Worm (Caenorhabditis elegans) whole organism, early embryonic: Measurements from ENCODE around the gene F35A5.5.

Experiments used
- aly-1 ChIP-seq: sonication (generic microtip); optimal IDR thresholded peaks from 2 replicates; lab custom pipeline; 2016; ENCODE audit warnings: missing genetic modification characterization, missing compliant biosample characterization
- ama-1 ChIP-seq: fragments of 150-350 bp; optimal IDR thresholded peaks from 2 replicates; lab custom pipeline; 2014
- ceh-36 ChIP-seq: sonication (generic microtip); optimal IDR thresholded peaks from 2 replicates; lab custom pipeline; 2016; ENCODE audit warnings: missing genetic modification characterization, inconsistent platforms, missing compliant biosample characterization
- flt-1 ChIP-seq: fragments of 200-800 bp; sonication (Bioruptor generic); IDR thresholded peaks from 2 replicates; pipeline ENCODE4 v1.3.6; 2022; ENCODE audit warnings: missing genetic modification characterization, missing compliant biosample characterization
- hmbx-1 ChIP-seq: sonication (generic microtip); optimal IDR thresholded peaks from 2 replicates; lab custom pipeline; 2016; ENCODE audit warnings: mild to moderate bottlenecking, missing genetic modification characterization, missing compliant biosample characterization
- hmg-4 ChIP-seq: fragments of 200-800 bp; sonication (Bioruptor generic); optimal IDR thresholded peaks from 2 replicates; lab custom pipeline; 2018; ENCODE audit warnings: mild to moderate bottlenecking, missing genetic modification characterization, missing compliant biosample characterization
- pes-1 ChIP-seq: fragments of 200-800 bp; sonication (Bioruptor generic); IDR thresholded peaks from 2 replicates; pipeline ENCODE4 v1.3.6; 2022; ENCODE audit warnings: missing genetic modification reagents, missing genetic modification characterization, missing compliant biosample characterization
- scrt-1 ChIP-seq: fragments of 200-800 bp; sonication (Bioruptor generic); IDR thresholded peaks from 2 replicates; pipeline ENCODE4 v1.3.6; 2022; ENCODE audit warnings: missing genetic modification characterization, missing compliant biosample characterization
- tbx-11 ChIP-seq: fragments of 200-800 bp; sonication (Bioruptor generic); IDR thresholded peaks from 2 replicates; pipeline ENCODE4 v1.3.6; 2022; ENCODE audit warnings: missing genetic modification characterization, missing compliant biosample characterization
- tra-4 ChIP-seq: sonication (generic microtip); optimal IDR thresholded peaks from 2 replicates; lab custom pipeline; 2017; ENCODE audit warnings: missing genetic modification characterization, missing compliant biosample characterization

DNA sequence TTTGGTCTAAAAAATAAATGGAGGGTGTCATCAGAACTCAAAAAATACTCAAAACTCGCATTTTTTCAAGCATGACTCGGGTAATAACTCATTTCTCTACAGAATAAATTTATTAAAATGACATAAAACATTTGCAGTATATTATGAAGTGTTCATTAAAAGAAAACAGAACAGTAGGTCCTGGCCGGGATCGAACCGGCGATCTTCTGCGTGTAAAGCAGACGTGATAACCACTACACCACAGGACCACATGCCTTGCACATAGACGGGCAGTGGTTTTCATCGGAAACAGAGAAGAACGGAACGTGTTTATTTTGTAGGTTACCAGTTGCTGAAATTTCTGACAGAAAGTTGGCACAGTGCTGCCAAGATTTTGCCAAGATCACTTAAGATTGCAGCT, 2.2 kb downstream of the F35A5.5 start:
- TF ChIP-seq ama-1 (lab: Kevin White, UChicago) (no peak), tbx-11 (no peak), scrt-1 (GFP tag; lab: Robert Waterston, UW) (no peak), hmg-4 (GFP tag; lab: Kevin White, UChicago) (no peak), flt-1 (no peak), ceh-36 (tag; lab: Kevin White, UChicago) (no peak), tra-4 (tag; lab: Kevin White, UChicago) (no peak), pes-1 (0 out of 2 replicates have a peak, but pooled peaks have one; percentile 50), aly-1 (tag; lab: Kevin White, UChicago) (no peak), hmbx-1 (tag; lab: Kevin White, UChicago) (no peak)
